Fruit fly (Drosophila melanogaster): Measurements from ENCODE around the gene Npl4.
A peak's percentile ranks its signal among the peaks of the same experiment; 100 is the strongest.

Gene Npl4

DNA sequence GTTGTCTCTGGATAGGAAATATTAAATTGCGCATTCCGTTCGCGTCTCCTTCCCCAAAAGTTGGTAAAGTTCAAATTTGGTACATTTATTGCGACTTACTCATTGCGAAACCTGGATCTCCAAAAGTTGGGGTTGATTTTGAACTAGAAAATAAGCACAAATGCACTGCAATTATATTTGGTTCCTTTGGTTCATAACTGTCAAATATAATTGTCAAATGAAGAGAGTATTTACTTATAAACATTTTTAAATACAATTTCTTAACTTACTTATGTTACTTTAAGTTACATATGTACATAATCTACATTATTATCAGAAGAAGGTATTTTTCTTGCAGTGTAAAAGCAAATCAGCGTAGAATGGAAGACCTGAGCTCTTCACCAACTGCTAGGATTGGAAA, 6.1 kb upstream of the Npl4 start (continued):
- TF ChIP-seq E2f1 (GFP tag; IDR thresholded peaks at IDR 0.05) (peak; percentile 43), CG10209 (GFP tag; optimal IDR thresholded peaks at IDR 0.05) (no peak), bsh (GFP tag; optimal IDR thresholded peaks at IDR 0.05) (peak in 1 of 2 experiments; percentile 55), CG14014 (GFP tag; IDR thresholded peaks at IDR 0.05) (0 out of 2 replicates have a peak, but pooled peaks have one; percentile 24), CG10959 (GFP tag; IDR thresholded peaks at IDR 0.05) (no peak), CG17359 (tag; optimal IDR thresholded peaks at IDR 0.05) (peak; percentile 43), PHDP (tag; optimal IDR thresholded peaks at IDR 0.05) (peak; percentile 53), CG3281 (GFP tag; optimal IDR thresholded peaks at IDR 0.05) (no peak), CG10147 (GFP tag; optimal IDR thresholded peaks at IDR 0.05) (peak; percentile 25), trem (tag; optimal IDR thresholded peaks at IDR 0.05) (peak; percentile 10), Side (GFP tag; optimal IDR thresholded peaks at IDR 0.05) (no peak), Antp (GFP tag; optimal IDR thresholded peaks at IDR 0.05) (no peak), CG11695 (GFP tag; IDR thresholded peaks at IDR 0.05) (peak; percentile 23; the same call in 1 of the 3 replicates), CrebB (tag; optimal IDR thresholded peaks at IDR 0.05) (no peak), tgo (GFP tag; IDR thresholded peaks at IDR 0.05) (peak; percentile 53; the same call in 2 of the 3 replicates), prd (optimal IDR thresholded peaks at IDR 0.05) (no peak), prd (GFP tag; IDR thresholded peaks at IDR 0.05) (0 out of 3 replicates have a peak, but pooled peaks have one; percentile 4), CG13424 (tag; optimal IDR thresholded peaks at IDR 0.05) (peak; percentile 20), Atf6 (GFP tag; IDR thresholded peaks at IDR 0.05) (peak; percentile 17; the same call in 1 of the 2 replicates), fd96Cb (tag; optimal IDR thresholded peaks at IDR 0.05) (peak; percentile 27), Oaz (GFP tag; IDR thresholded peaks at IDR 0.05) (peak; percentile 30; the same call in 1 of the 2 replicates), fd102C (GFP tag; optimal IDR thresholded peaks at IDR 0.05) (no peak), Rfx (GFP tag; IDR thresholded peaks at IDR 0.05) (0 out of 2 replicates have a peak, but pooled peaks have one; percentile 7), Spps (tag; optimal IDR thresholded peaks at IDR 0.05) (peak; percentile 10), gsb-n (tag; optimal IDR thresholded peaks at IDR 0.05) (peak; percentile 11), CG34422 (GFP tag; IDR thresholded peaks at IDR 0.05) (peak; percentile 22; the same call in 1 of the 3 replicates), phol (tag; optimal IDR thresholded peaks at IDR 0.05) (peak; percentile 34), H2.0 (GFP tag; IDR thresholded peaks at IDR 0.05) (0 out of 2 replicates have a peak, but pooled peaks have one; percentile 17), hkb (optimal IDR thresholded peaks at IDR 0.05) (no peak), hkb (GFP tag; IDR thresholded peaks at IDR 0.05) (0 out of 2 replicates have a peak, but pooled peaks have one; percentile 7), hth (optimal IDR thresholded peaks at IDR 0.05) (no peak), CG8944 (GFP tag; optimal IDR thresholded peaks at IDR 0.05) (no peak), CG15269 (tag; optimal IDR thresholded peaks at IDR 0.05) (peak; percentile 52), so (GFP tag; IDR thresholded peaks at IDR 0.05) (peak; percentile 11; the same call in 1 of the 3 replicates), CG11504 (tag; optimal IDR thresholded peaks at IDR 0.05) (peak; percentile 49), CG7839 (tag; optimal IDR thresholded peaks at IDR 0.05) (peak; percentile 61), CG31441 (GFP tag; IDR thresholded peaks at IDR 0.05) (peak; percentile 42; the same call in 1 of the 2 replicates), Xrp1 (GFP tag; IDR thresholded peaks at IDR 0.05) (peak; percentile 48; the same call in 1 of the 2 replicates), Hr51 (GFP tag; optimal IDR thresholded peaks at IDR 0.05) (peak in 1 of 2 experiments; percentile 52), slbo (GFP tag; IDR thresholded peaks at IDR 0.05) (peak; percentile 39; the same call in 1 of the 2 replicates), CG1603 (tag; optimal IDR thresholded peaks at IDR 0.05) (peak; percentile 29), CG12299 (tag; optimal IDR thresholded peaks at IDR 0.05) (peak; percentile 14), ranshi (GFP tag; IDR thresholded peaks at IDR 0.05) (peak; percentile 34; the same call in 1 of the 2 replicates), CG12391 (tag; optimal IDR thresholded peaks at IDR 0.05) (peak; percentile 35), grau (tag; optimal IDR thresholded peaks at IDR 0.05) (peak; percentile 48), Mes4 (GFP tag; optimal IDR thresholded peaks at IDR 0.05) (no peak), Blimp-1 (GFP tag; optimal IDR thresholded peaks at IDR 0.05) (peak; percentile 53), row (GFP tag; IDR thresholded peaks at IDR 0.05) (peak; percentile 55), Sox102F (GFP tag; optimal IDR thresholded peaks at IDR 0.05) (peak; percentile 60), Oli (tag; optimal IDR thresholded peaks at IDR 0.05) (peak; percentile 6)
